Worm (Caenorhabditis elegans) whole organism, young adult: ENCODE results near the gene tofu-1.
A peak's percentile ranks its signal among the peaks of the same experiment; 100 is the strongest.

Experiments
- B0336.3 ChIP-seq: fragments of 200-800 bp; sonication (Bioruptor generic); IDR thresholded peaks from 2 replicates; pipeline ENCODE4 v1.3.6; 2022; ENCODE audit warnings: missing genetic modification characterization, missing compliant biosample characterization
- C17E4.6 ChIP-seq: fragments of 200-800 bp; sonication (Bioruptor generic); IDR thresholded peaks from 2 replicates; pipeline ENCODE4 v1.3.6; 2022; ENCODE audit warnings: missing genetic modification reagents, missing genetic modification characterization, missing compliant biosample characterization
- F22D6.2 ChIP-seq: sonication (generic microtip); optimal IDR thresholded peaks from 2 replicates; lab custom pipeline; 2016; ENCODE audit warnings: mild to moderate bottlenecking, missing genetic modification characterization, missing compliant biosample characterization
- F33H1.4 ChIP-seq: fragments of 200-800 bp; sonication (Bioruptor generic); IDR thresholded peaks from 2 replicates; pipeline ENCODE4 v1.3.6; 2022; ENCODE audit warnings: missing genetic modification reagents, missing genetic modification characterization, missing compliant biosample characterization
- F37B4.10 ChIP-seq: fragments of 200-800 bp; sonication (Bioruptor generic); IDR thresholded peaks from 2 replicates; pipeline ENCODE4 v1.3.6; 2022; ENCODE audit warnings: missing genetic modification characterization, missing compliant biosample characterization
- T07F8.4 ChIP-seq: sonication (generic microtip); optimal IDR thresholded peaks from 2 replicates; lab custom pipeline; 2016; ENCODE audit warnings: mild to moderate bottlenecking, missing genetic modification characterization, moderate library complexity, missing compliant biosample characterization
- akir-1 ChIP-seq: fragments of 200-800 bp; sonication (Bioruptor generic); optimal IDR thresholded peaks from 2 replicates; lab custom pipeline; 2018; ENCODE audit warnings: mild to moderate bottlenecking, missing genetic modification characterization, moderate library complexity, missing compliant biosample characterization
- aptf-3 ChIP-seq: fragments of 200-800 bp; sonication (Bioruptor generic); IDR thresholded peaks from 2 replicates; pipeline ENCODE4 v1.3.6; 2022; ENCODE audit warnings: missing genetic modification characterization, missing compliant biosample characterization
- bed-1 ChIP-seq: fragments of 200-800 bp; sonication (Bioruptor generic); IDR thresholded peaks from 2 replicates; pipeline ENCODE4 v1.3.6; 2022; ENCODE audit warnings: missing genetic modification reagents, missing genetic modification characterization, missing compliant biosample characterization
- ccch-3 ChIP-seq: fragments of 200-800 bp; sonication (Bioruptor generic); optimal IDR thresholded peaks from 2 replicates; lab custom pipeline; 2018; ENCODE audit warnings: mild to moderate bottlenecking, missing genetic modification characterization, missing compliant biosample characterization
- ceh-79 ChIP-seq: sonication (generic microtip); optimal IDR thresholded peaks from 2 replicates; lab custom pipeline; 2017; ENCODE audit warnings: mild to moderate bottlenecking, missing genetic modification characterization, missing compliant biosample characterization
- chd-7 ChIP-seq: sonication (generic microtip); optimal IDR thresholded peaks from 2 replicates; lab custom pipeline; 2016; ENCODE audit warnings: mild to moderate bottlenecking, missing genetic modification characterization, moderate library complexity, missing compliant biosample characterization
- die-1 ChIP-seq: sonication (generic microtip); optimal IDR thresholded peaks from 2 replicates; lab custom pipeline; 2016; ENCODE audit warnings: missing genotype, mild to moderate bottlenecking, missing genetic modification characterization, missing compliant biosample characterization
- dpff-1 ChIP-seq: sonication (generic microtip); optimal IDR thresholded peaks from 2 replicates; lab custom pipeline; 2017; ENCODE audit warnings: mild to moderate bottlenecking, missing genetic modification characterization, missing compliant biosample characterization
- efl-1 ChIP-seq: fragments of 150-350 bp; optimal IDR thresholded peaks from 2 replicates; lab custom pipeline; 2014; ENCODE audit warnings: missing biosample characterization, missing genetic modification reagents, missing genetic modification characterization
- ekl-4 ChIP-seq: fragments of 200-800 bp; sonication (Bioruptor generic); IDR thresholded peaks from 2 replicates; pipeline ENCODE4 v1.3.6; 2022; ENCODE audit warnings: missing genetic modification reagents, missing genetic modification characterization, missing compliant biosample characterization
- fkh-3 ChIP-seq: sonication (generic microtip); optimal IDR thresholded peaks from 2 replicates; lab custom pipeline; 2016; ENCODE audit warnings: mild to moderate bottlenecking, missing genetic modification characterization, missing compliant biosample characterization
- him-1 ChIP-seq: sonication (generic microtip); optimal IDR thresholded peaks from 2 replicates; lab custom pipeline; 2016; ENCODE audit warnings: missing genotype, missing genetic modification reagents, missing genetic modification characterization, missing compliant biosample characterization
- hlh-12 ChIP-seq: sonication (generic microtip); optimal IDR thresholded peaks from 2 replicates; lab custom pipeline; 2016; ENCODE audit warnings: missing genetic modification characterization, missing compliant biosample characterization
- lag-1 ChIP-seq: fragments of 200-800 bp; sonication (Bioruptor generic); IDR thresholded peaks from 2 replicates; pipeline ENCODE4 v1.3.6; 2022; ENCODE audit warnings: missing genetic modification reagents, missing genetic modification characterization, missing compliant biosample characterization
- lin-35 ChIP-seq, 3 experiments: fragments of 150-350 bp in 2 of 3; sonication (generic microtip) in 1 of 3; optimal IDR thresholded peaks; 2 replicates each; lab custom pipeline; 2014 to 2018; ENCODE audit warnings: missing biosample characterization in 3 of 3, missing genetic modification characterization in 3 of 3, missing genetic modification reagents in 3 of 3
- lir-1 ChIP-seq: fragments of 200-800 bp; sonication (Bioruptor generic); conservative IDR thresholded peaks from 2 replicates; pipeline ENCODE4 v1.3.6; 2022; ENCODE audit warnings: missing genetic modification reagents, missing genetic modification characterization, missing compliant biosample characterization
- lsl-1 ChIP-seq: fragments of 200-800 bp; sonication (Bioruptor generic); optimal IDR thresholded peaks from 2 replicates; lab custom pipeline; 2018; ENCODE audit warnings: mild to moderate bottlenecking, missing genetic modification characterization, moderate library complexity, missing compliant biosample characterization
- lsy-27 ChIP-seq: sonication (generic microtip); optimal IDR thresholded peaks from 2 replicates; lab custom pipeline; 2017; ENCODE audit warnings: missing genetic modification characterization, mild to moderate bottlenecking, missing compliant biosample characterization, antibody characterized with exemption, missing genotype, borderline replicate concordance; ENCODE audit not compliant: insufficient read depth
- nfya-1 ChIP-seq: sonication (generic microtip); optimal IDR thresholded peaks from 2 replicates; lab custom pipeline; 2017; ENCODE audit warnings: antibody characterized with exemption, missing compliant biosample characterization, missing genetic modification characterization, borderline replicate concordance; ENCODE audit not compliant: insufficient read depth
- nhr-179 ChIP-seq: sonication (generic microtip); optimal IDR thresholded peaks from 2 replicates; lab custom pipeline; 2016; ENCODE audit warnings: mild to moderate bottlenecking, missing genetic modification characterization, missing compliant biosample characterization
- nhr-80 ChIP-seq: sonication (generic microtip); optimal IDR thresholded peaks from 2 replicates; lab custom pipeline; 2016; ENCODE audit warnings: missing genetic modification characterization, missing compliant biosample characterization
- pbrm-1 ChIP-seq: fragments of 200-800 bp; sonication (Bioruptor generic); IDR thresholded peaks from 2 replicates; pipeline ENCODE4 v1.3.6; 2022; ENCODE audit warnings: missing genetic modification reagents, missing genetic modification characterization, missing compliant biosample characterization
- rec-8 ChIP-seq, 2 experiments: sonication (generic microtip); optimal IDR thresholded peaks; 2 replicates each; lab custom pipeline; 2016; ENCODE audit warnings: mild to moderate bottlenecking in 2 of 2, missing genetic modification characterization in 2 of 2, missing genetic modification reagents in 2 of 2, missing genotype in 2 of 2, missing biosample characterization in 1 of 2, missing compliant biosample characterization in 1 of 2, moderate library complexity in 1 of 2
- rpc-1 ChIP-seq, 2 experiments: fragments of 150-350 bp in 1 of 2; sonication (generic microtip) in 1 of 2; optimal IDR thresholded peaks; 2 replicates each; lab custom pipeline; 2014 to 2018; ENCODE audit warnings: missing biosample characterization in 1 of 2, missing genetic modification characterization in 1 of 2, missing genetic modification reagents in 1 of 2, missing genotype in 1 of 2
- snpc-1.1 ChIP-seq: sonication (generic microtip); optimal IDR thresholded peaks from 2 replicates; lab custom pipeline; 2017; ENCODE audit warnings: missing genetic modification characterization, mild to moderate bottlenecking, missing compliant biosample characterization, antibody characterized with exemption, moderate library complexity, missing genotype, missing genetic modification reagents; ENCODE audit not compliant: insufficient read depth
- tbx-9 ChIP-seq: sonication (generic microtip); optimal IDR thresholded peaks from 2 replicates; lab custom pipeline; 2016; ENCODE audit warnings: borderline replicate concordance, missing genetic modification characterization, inconsistent platforms, missing compliant biosample characterization
- unc-130 ChIP-seq: sonication (generic microtip); optimal IDR thresholded peaks from 2 replicates; lab custom pipeline; 2016; ENCODE audit warnings: missing genetic modification reagents, missing genetic modification characterization, missing compliant biosample characterization
- xnd-1 ChIP-seq: sonication (generic microtip); optimal IDR thresholded peaks from 2 replicates; lab custom pipeline; 2016; ENCODE audit warnings: missing genotype, missing genetic modification reagents, missing genetic modification characterization, missing compliant biosample characterization
- zfh-2 ChIP-seq: fragments of 200-800 bp; sonication (Bioruptor generic); conservative IDR thresholded peaks from 2 replicates; pipeline ENCODE4 v1.3.6; 2022; ENCODE audit warnings: missing genetic modification reagents, missing genetic modification characterization, missing compliant biosample characterization
- ztf-22 ChIP-seq: fragments of 200-800 bp; sonication (Bioruptor generic); optimal IDR thresholded peaks from 2 replicates; lab custom pipeline; 2018; ENCODE audit warnings: mild to moderate bottlenecking, missing genetic modification characterization, moderate library complexity, missing compliant biosample characterization

Gene tofu-1

ce11 chrV:9944093-9944492, 36.9 kb upstream of the tofu-1 start, which contains the start of gene sre-28:
sre-28 (plus strand) TSS chrV:9944393.
- TF ChIP-seq aptf-3 = no peak
- TF ChIP-seq F37B4.10 = no peak
- no peak for TF ChIP-seq efl-1 (GFP tag; lab: Kevin White, UChicago)
- TF ChIP-seq die-1 = no peak
- TF ChIP-seq T07F8.4 = no peak
- TF ChIP-seq pbrm-1 = no peak
- no peak for TF ChIP-seq rpc-1 (optimal IDR thresholded peaks at IDR 0.05; lab: Kevin White, UChicago)
- no peak for TF ChIP-seq rpc-1 (tag; optimal IDR thresholded peaks at IDR 0.05; lab: Kevin White, UChicago)
- no peak for TF ChIP-seq unc-130 (GFP tag; lab: Kevin White, UChicago)
- no peak for TF ChIP-seq nfya-1 (tag; lab: Kevin White, UChicago)
- no peak for TF ChIP-seq rec-8 (tag; optimal IDR thresholded peaks at IDR 0.05; lab: Kevin White, UChicago)
- no peak for TF ChIP-seq tbx-9 (tag; lab: Kevin White, UChicago)
- TF ChIP-seq ccch-3 (GFP tag; lab: Kevin White, UChicago) = no peak
- TF ChIP-seq zfh-2 (GFP tag; lab: Robert Waterston, UW) = no peak
- TF ChIP-seq lin-35 (GFP tag; optimal IDR thresholded peaks at IDR 0.05; lab: Kevin White, UChicago) = no peak
- no peak for TF ChIP-seq fkh-3 (tag; lab: Kevin White, UChicago)

- TF ChIP-seq snpc-1.1 (tag; lab: Kevin White, UChicago) (no peak), F33H1.4 (GFP tag; lab: Robert Waterston, UW) (no peak), hlh-12 (no peak), rec-8 (tag; optimal IDR thresholded peaks at IDR 0.05; lab: Kevin White, UChicago) (no peak), lsy-27 (tag; lab: Kevin White, UChicago) (no peak), lir-1 (GFP tag; lab: Robert Waterston, UW) (no peak), F22D6.2 (tag; lab: Kevin White, UChicago) (no peak), lsl-1 (no peak), nhr-179 (tag; lab: Kevin White, UChicago) (no peak), ceh-79 (tag; lab: Kevin White, UChicago) (no peak), nfya-1 (tag; lab: Kevin White, UChicago) (no peak)
Observed at ce11 chrV:9948840-9949239, 32.1 kb upstream of the tofu-1 start, which contains the start of gene nlp-58. nlp-58 (minus strand) TSS chrV:9948940.

- TF ChIP-seq nhr-80 (tag; lab: Kevin White, UChicago) (peak; percentile 69), T07F8.4 (no peak)
Observed at ce11 chrV:9950861-9951260, 30.1 kb upstream of the tofu-1 start, which contains the start of gene ttr-46. ttr-46 (plus strand) TSS chrV:9951233.

ce11 chrV:9952396-9952795, 28.6 kb upstream of the tofu-1 start, which contains the start of gene mam-5:
mam-5 (plus strand) TSS chrV:9952699.
- TF ChIP-seq lsl-1 (no peak), dpff-1 (tag; lab: Kevin White, UChicago) (no peak), him-1 (tag; lab: Kevin White, UChicago) (no peak), chd-7 (tag; lab: Kevin White, UChicago) (no peak), xnd-1 (tag; lab: Kevin White, UChicago) (no peak), ztf-22 (GFP tag; lab: Kevin White, UChicago) (no peak), B0336.3 (GFP tag; lab: Robert Waterston, UW) (no peak), hlh-12 (no peak), bed-1 (no peak), lag-1 (GFP tag; lab: Robert Waterston, UW) (no peak), C17E4.6 (GFP tag; lab: Robert Waterston, UW) (no peak), ekl-4 (GFP tag; lab: Robert Waterston, UW) (no peak), F33H1.4 (GFP tag; lab: Robert Waterston, UW) (no peak), akir-1 (no peak)
